Fruit fly (Drosophila melanogaster) whole organism, prepupa: Measurements from ENCODE around the gene Tailor.
A peak's percentile ranks its signal among the peaks of the same experiment; 100 is the strongest.

Experiments used
- CG10669 ChIP-seq: fragments of 200-800 bp; sonication (Bioruptor generic); optimal IDR thresholded peaks from 3 replicates; lab custom pipeline; 2018; ENCODE audit warnings: missing biosample characterization, mild to moderate bottlenecking, missing genetic modification characterization, moderate library complexity
- CG6792 ChIP-seq: fragments of 200-800 bp; sonication (Bioruptor generic); optimal IDR thresholded peaks from 3 replicates; lab custom pipeline; 2016; ENCODE audit warnings: missing biosample characterization, missing genetic modification characterization
- CG6854 ChIP-seq: fragments of 200-800 bp; sonication (Bioruptor generic); optimal IDR thresholded peaks from 2 replicates; lab custom pipeline; 2017; ENCODE audit warnings: missing biosample characterization, mild to moderate bottlenecking, missing genetic modification characterization
- CG7368 ChIP-seq: fragments of 200-800 bp; sonication (Bioruptor generic); optimal IDR thresholded peaks from 3 replicates; lab custom pipeline; 2016; ENCODE audit warnings: missing biosample characterization, missing genetic modification characterization
- Eip75B ChIP-seq: fragments of 200-800 bp; sonication (Bioruptor generic); optimal IDR thresholded peaks from 3 replicates; lab custom pipeline; 2016; ENCODE audit warnings: missing biosample characterization, missing genetic modification characterization
- Ets21C ChIP-seq: fragments of 200-800 bp; sonication (Bioruptor generic); optimal IDR thresholded peaks from 3 replicates; lab custom pipeline; 2016; ENCODE audit warnings: missing biosample characterization, missing genetic modification characterization
- Hr39 ChIP-seq: fragments of 200-800 bp; sonication (Bioruptor generic); optimal IDR thresholded peaks from 2 replicates; lab custom pipeline; 2016; ENCODE audit warnings: missing biosample characterization, missing genetic modification characterization
- Hr4 ChIP-seq: fragments of 200-800 bp; sonication (Bioruptor generic); optimal IDR thresholded peaks from 3 replicates; lab custom pipeline; 2016; ENCODE audit warnings: missing biosample characterization, missing genetic modification characterization
- Lpt ChIP-seq: fragments of 200-800 bp; sonication (Bioruptor generic); optimal IDR thresholded peaks from 3 replicates; lab custom pipeline; 2016; ENCODE audit warnings: missing biosample characterization, missing genetic modification characterization
- achi ChIP-seq: fragments of 200-800 bp; sonication (Bioruptor generic); optimal IDR thresholded peaks from 3 replicates; lab custom pipeline; 2016; ENCODE audit warnings: missing biosample characterization, missing genetic modification characterization
- eg ChIP-seq: fragments of 200-800 bp; sonication (Bioruptor generic); IDR thresholded peaks from 3 replicates; pipeline ENCODE4 v1.3.6; 2022; ENCODE audit warnings: missing biosample characterization, missing genetic modification characterization
- esn ChIP-seq: fragments of 200-800 bp; sonication (Bioruptor generic); optimal IDR thresholded peaks from 2 replicates; lab custom pipeline; 2016; ENCODE audit warnings: missing biosample characterization, mild to moderate bottlenecking, missing genetic modification characterization, moderate library complexity
- salr ChIP-seq, 2 experiments: fragments of 200-800 bp; sonication (Bioruptor generic); optimal IDR thresholded peaks; 3 replicates each; lab custom pipeline; 2016 to 2018; ENCODE audit warnings: missing biosample characterization in 2 of 2, missing genetic modification characterization in 2 of 2, mild to moderate bottlenecking in 1 of 2

DNA sequence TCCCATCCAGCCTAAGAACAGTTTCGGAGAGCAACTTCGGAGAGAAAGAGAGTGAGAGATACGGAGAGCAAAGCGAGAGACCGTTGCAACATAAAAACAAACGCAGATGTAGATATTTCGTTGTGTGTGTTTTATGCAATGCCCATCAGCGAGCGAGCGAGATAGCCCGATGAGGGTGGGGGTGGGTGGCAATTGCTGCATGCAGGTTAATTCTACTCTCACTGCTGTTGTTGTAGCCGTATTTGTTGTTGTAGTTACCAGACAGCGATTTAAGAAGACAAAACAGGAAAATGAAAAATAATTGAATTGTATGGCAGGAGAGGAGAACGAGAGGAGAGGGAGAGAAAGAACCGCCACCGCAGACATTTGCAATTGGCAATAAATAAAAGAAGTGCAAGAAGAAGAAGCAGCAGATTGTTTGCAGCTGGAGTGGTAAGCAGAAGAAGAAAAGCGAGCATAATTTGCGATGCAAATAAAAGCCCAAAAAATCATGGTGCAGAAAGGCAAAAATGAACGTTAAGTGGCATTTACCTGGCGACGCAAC, 23.9 kb upstream of the Tailor start:
- TF ChIP-seq CG10669 (GFP tag; lab: Kevin White, UChicago): no peak
- TF ChIP-seq CG6792: no peak
- peak; percentile 87 for TF ChIP-seq CG6854 (GFP tag; lab: Kevin White, UChicago)
- no peak for TF ChIP-seq salr (GFP tag; optimal IDR thresholded peaks at IDR 0.05; lab: Kevin White, UChicago)
- TF ChIP-seq Hr39: no peak
- TF ChIP-seq Ets21C: no peak
- no peak for TF ChIP-seq Hr4 (GFP tag; lab: Kevin White, UChicago)
- peak; percentile 24 for TF ChIP-seq Lpt (GFP tag; lab: Kevin White, UChicago)
- no peak for TF ChIP-seq esn (GFP tag; lab: Kevin White, UChicago)
- no peak for TF ChIP-seq eg (GFP tag; lab: Robert Waterston, UW)
- no peak for TF ChIP-seq achi (GFP tag; lab: Kevin White, UChicago)
- TF ChIP-seq Eip75B (GFP tag; lab: Kevin White, UChicago): no peak
- TF ChIP-seq CG7368 (GFP tag; lab: Kevin White, UChicago): no peak
